Fruit fly (Drosophila melanogaster) whole organism, embryonic: ENCODE data around the gene Gbeta76C.

Experiments
- Atf-2 ChIP-seq: fragments of 200-800 bp; sonication (Bioruptor generic); optimal IDR thresholded peaks from 2 replicates; lab custom pipeline; 2016; ENCODE audit warnings: missing biosample characterization, missing genetic modification characterization
- C15 ChIP-seq: fragments of 200-800 bp; sonication (Bioruptor generic); IDR thresholded peaks from 3 replicates; pipeline ENCODE4 v1.3.6; 2022; ENCODE audit warnings: missing biosample characterization, missing genetic modification characterization
- CG10274 ChIP-seq: fragments of 200-800 bp; sonication (Bioruptor generic); optimal IDR thresholded peaks from 3 replicates; lab custom pipeline; 2017; ENCODE audit warnings: missing biosample characterization, mild to moderate bottlenecking, missing genetic modification characterization
- CG11247 ChIP-seq: fragments of 200-800 bp; sonication (Bioruptor generic); IDR thresholded peaks from 2 replicates; pipeline ENCODE4 v1.3.6; 2022; ENCODE audit warnings: missing biosample characterization, missing genetic modification characterization
- CG11504 ChIP-seq: fragments of 200-800 bp; sonication (Bioruptor generic); optimal IDR thresholded peaks from 3 replicates; lab custom pipeline; 2019; ENCODE audit warnings: missing biosample characterization, mild to moderate bottlenecking, missing genetic modification characterization, moderate library complexity
- CG12071 ChIP-seq: fragments of 200-800 bp; sonication (Bioruptor generic); optimal IDR thresholded peaks from 3 replicates; lab custom pipeline; 2018; ENCODE audit warnings: missing biosample characterization, mild to moderate bottlenecking, missing genetic modification characterization
- CG12769 ChIP-seq: fragments of 200-800 bp; sonication (Bioruptor generic); optimal IDR thresholded peaks from 2 replicates; lab custom pipeline; 2019; ENCODE audit warnings: missing biosample characterization, mild to moderate bottlenecking, missing genetic modification characterization, moderate library complexity
- CG15269 ChIP-seq: fragments of 200-800 bp; sonication (Bioruptor generic); optimal IDR thresholded peaks from 2 replicates; lab custom pipeline; 2018; ENCODE audit warnings: missing biosample characterization, mild to moderate bottlenecking, missing genetic modification characterization, moderate library complexity
- CG16779 ChIP-seq: fragments of 200-800 bp; sonication (Bioruptor generic); IDR thresholded peaks from 2 replicates; pipeline ENCODE4 v1.3.6; 2022; ENCODE audit warnings: missing biosample characterization, missing genetic modification characterization
- CG3065 ChIP-seq: fragments of 200-800 bp; sonication (Bioruptor generic); optimal IDR thresholded peaks from 2 replicates; lab custom pipeline; 2016; ENCODE audit warnings: missing biosample characterization, missing genetic modification characterization
- CG3281 ChIP-seq: fragments of 200-800 bp; sonication (Bioruptor generic); optimal IDR thresholded peaks from 3 replicates; lab custom pipeline; 2017; ENCODE audit warnings: missing biosample characterization, mild to moderate bottlenecking, missing genetic modification characterization
- CG4854 ChIP-seq: fragments of 200-800 bp; sonication (Bioruptor generic); optimal IDR thresholded peaks from 2 replicates; lab custom pipeline; 2016; ENCODE audit warnings: missing biosample characterization, missing genetic modification characterization, inconsistent platforms
- CG5180 ChIP-seq: fragments of 200-800 bp; sonication (Bioruptor generic); optimal IDR thresholded peaks from 3 replicates; lab custom pipeline; 2017; ENCODE audit warnings: missing biosample characterization, missing genetic modification characterization, mild to moderate bottlenecking, moderate library complexity, missing genetic modification reagents
- CG6683 ChIP-seq: fragments of 200-800 bp; sonication (Bioruptor generic); optimal IDR thresholded peaks from 2 replicates; lab custom pipeline; 2017; ENCODE audit warnings: missing biosample characterization, mild to moderate bottlenecking, missing genetic modification characterization, missing genetic modification reagents
- CG6791 ChIP-seq: fragments of 200-800 bp; sonication (Bioruptor generic); IDR thresholded peaks from 3 replicates; pipeline ENCODE4 v1.3.6; 2022; ENCODE audit warnings: missing biosample characterization, missing genetic modification characterization; ENCODE audit not compliant: partially characterized antibody
- CG9437 ChIP-seq: fragments of 200-800 bp; sonication (Bioruptor generic); optimal IDR thresholded peaks from 2 replicates; lab custom pipeline; 2018; ENCODE audit warnings: missing biosample characterization, mild to moderate bottlenecking, missing genetic modification characterization
- CTCF ChIP-seq: fragments of 200-800 bp; sonication (Bioruptor generic); optimal IDR thresholded peaks from 2 replicates; lab custom pipeline; 2017; ENCODE audit warnings: missing biosample characterization, mild to moderate bottlenecking, missing genetic modification characterization, moderate library complexity
- Dad ChIP-seq: fragments of 200-800 bp; sonication (Bioruptor generic); optimal IDR thresholded peaks from 3 replicates; lab custom pipeline; 2016; ENCODE audit warnings: missing biosample characterization, missing genetic modification characterization
- Doc3 ChIP-seq: fragments of 200-800 bp; sonication (Bioruptor generic); IDR thresholded peaks from 3 replicates; pipeline ENCODE4 v1.3.6; 2022; ENCODE audit warnings: missing biosample characterization, missing genetic modification characterization; ENCODE audit not compliant: partially characterized antibody
- Dp ChIP-seq: fragments of 200-800 bp; sonication (Bioruptor generic); optimal IDR thresholded peaks from 2 replicates; lab custom pipeline; 2018; ENCODE audit warnings: missing biosample characterization, mild to moderate bottlenecking, missing genetic modification characterization, moderate library complexity
- Drgx ChIP-seq: fragments of 200-800 bp; sonication (Bioruptor generic); IDR thresholded peaks from 2 replicates; pipeline ENCODE4 v1.3.6; 2022; ENCODE audit warnings: missing biosample characterization, missing genetic modification characterization
- H15 ChIP-seq: fragments of 200-800 bp; sonication (Bioruptor generic); IDR thresholded peaks from 3 replicates; pipeline ENCODE4 v1.3.6; 2022; ENCODE audit warnings: missing biosample characterization, missing genetic modification characterization
- HHEX ChIP-seq: fragments of 200-800 bp; sonication (Bioruptor generic); optimal IDR thresholded peaks from 3 replicates; lab custom pipeline; 2017; ENCODE audit warnings: missing biosample characterization, mild to moderate bottlenecking, missing genetic modification characterization, missing genetic modification reagents
- HLH3B ChIP-seq: fragments of 200-800 bp; sonication (Bioruptor generic); IDR thresholded peaks from 2 replicates; pipeline ENCODE4 v1.3.6; 2022; ENCODE audit warnings: missing biosample characterization, missing genetic modification characterization
- Hmx ChIP-seq: fragments of 200-800 bp; sonication (Bioruptor generic); optimal IDR thresholded peaks from 2 replicates; lab custom pipeline; 2016; ENCODE audit warnings: missing biosample characterization, missing genetic modification characterization
- Med ChIP-seq: fragments of 200-800 bp; sonication (Bioruptor generic); peaks from one replicate; lab custom pipeline; 2016; ENCODE audit warnings: missing biosample characterization, missing genetic modification characterization, mild to moderate bottlenecking, inconsistent platforms, moderate library complexity
- Pdp1 ChIP-seq, 2 experiments: fragments of 200-800 bp; sonication (Bioruptor generic); optimal IDR thresholded peaks; 3 replicates each; lab custom pipeline; 2016; ENCODE audit warnings: missing biosample characterization in 2 of 2, missing genetic modification characterization in 2 of 2, mild to moderate bottlenecking in 1 of 2, moderate library complexity in 1 of 2
- amos ChIP-seq: fragments of 200-800 bp; sonication (Bioruptor generic); IDR thresholded peaks from 2 replicates; pipeline ENCODE4 v1.3.6; 2022; ENCODE audit warnings: missing biosample characterization, missing genetic modification characterization; ENCODE audit not compliant: partially characterized antibody
- aop ChIP-seq: fragments of 200-800 bp; sonication (Bioruptor generic); IDR thresholded peaks from 2 replicates; pipeline ENCODE4 v1.3.6; 2022; ENCODE audit warnings: missing biosample characterization, missing genetic modification characterization
- bsh ChIP-seq, 2 experiments: fragments of 200-800 bp; sonication (Bioruptor generic); optimal IDR thresholded peaks; 2 replicates each; lab custom pipeline; 2017 to 2018; ENCODE audit warnings: mild to moderate bottlenecking in 2 of 2, missing biosample characterization in 2 of 2, missing genetic modification characterization in 2 of 2, moderate library complexity in 1 of 2
- cato ChIP-seq: fragments of 200-800 bp; sonication (Bioruptor generic); optimal IDR thresholded peaks from 2 replicates; lab custom pipeline; 2016; ENCODE audit warnings: missing biosample characterization, missing genetic modification characterization, borderline replicate concordance
- ci ChIP-seq: fragments of 200-800 bp; sonication (Bioruptor generic); IDR thresholded peaks from 3 replicates; pipeline ENCODE4 v1.3.6; 2022; ENCODE audit warnings: missing biosample characterization, missing genetic modification characterization
- crp ChIP-seq, 2 experiments: fragments of 200-800 bp; sonication (Bioruptor generic); optimal IDR thresholded peaks; 2 replicates in 1 of 2; 3 replicates in 1 of 2; lab custom pipeline; 2017; ENCODE audit warnings: missing biosample characterization in 2 of 2, missing genetic modification characterization in 2 of 2, mild to moderate bottlenecking in 1 of 2, moderate library complexity in 1 of 2
- cwo ChIP-seq: fragments of 200-800 bp; sonication (Bioruptor generic); optimal IDR thresholded peaks from 3 replicates; lab custom pipeline; 2017; ENCODE audit warnings: missing biosample characterization, missing genetic modification characterization, mild to moderate bottlenecking, moderate library complexity, missing genetic modification reagents
- emc ChIP-seq: fragments of 200-800 bp; sonication (Bioruptor generic); optimal IDR thresholded peaks from 2 replicates; lab custom pipeline; 2016; ENCODE audit warnings: missing biosample characterization, missing genetic modification characterization
- exex ChIP-seq: fragments of 200-800 bp; sonication (Bioruptor generic); optimal IDR thresholded peaks from 4 replicates; lab custom pipeline; 2018; ENCODE audit warnings: missing biosample characterization, mild to moderate bottlenecking, missing genetic modification characterization, moderate library complexity
- hb ChIP-seq: fragments of 200-800 bp; sonication (Bioruptor generic); IDR thresholded peaks from 3 replicates; pipeline ENCODE4 v1.3.6; 2022; ENCODE audit warnings: missing biosample characterization, missing genetic modification characterization; ENCODE audit not compliant: partially characterized antibody
- jumu ChIP-seq: fragments of 200-800 bp; sonication (Bioruptor generic); optimal IDR thresholded peaks from 3 replicates; lab custom pipeline; 2016; ENCODE audit warnings: missing biosample characterization, missing genetic modification characterization
- lab ChIP-seq: fragments of 200-800 bp; sonication (Bioruptor generic); optimal IDR thresholded peaks from 3 replicates; lab custom pipeline; 2017; ENCODE audit warnings: missing biosample characterization, missing genetic modification characterization, mild to moderate bottlenecking, moderate library complexity, missing genetic modification reagents
- nerfin-2 ChIP-seq: fragments of 200-800 bp; sonication (Bioruptor generic); IDR thresholded peaks from 2 replicates; pipeline ENCODE4 v1.3.6; 2022; ENCODE audit warnings: missing biosample characterization, missing genetic modification characterization; ENCODE audit not compliant: partially characterized antibody
- pan ChIP-seq, 4 experiments: fragments of >200 bp in 3 of 4; fragments of 200-800 bp in 1 of 4; sonication (Bioruptor generic) in 1 of 4; optimal IDR thresholded peaks in 3 of 4; IDR thresholded peaks in 1 of 4; 2 replicates each; pipeline versions ENCODE4 v1.3.6 to Lab custom; 2017 to 2022; ENCODE audit warnings: missing biosample characterization in 2 of 4, missing genetic modification characterization in 2 of 4, mixed read lengths in 1 of 4
- peb ChIP-seq: fragments of 200-800 bp; sonication (Bioruptor generic); IDR thresholded peaks from 2 replicates; pipeline ENCODE4 v1.3.6; 2022; ENCODE audit warnings: missing biosample characterization, missing genetic modification characterization
- pita ChIP-seq: fragments of 200-800 bp; sonication (Bioruptor generic); optimal IDR thresholded peaks from 2 replicates; lab custom pipeline; 2017; ENCODE audit warnings: missing biosample characterization, mild to moderate bottlenecking, missing genetic modification characterization
- sens ChIP-seq: fragments of 200-800 bp; sonication (Bioruptor generic); peaks from one replicate; lab custom pipeline; 2016; ENCODE audit warnings: missing biosample characterization, missing genetic modification characterization
- sima ChIP-seq: fragments of 200-800 bp; sonication (Bioruptor generic); optimal IDR thresholded peaks from 2 replicates; lab custom pipeline; 2016; ENCODE audit warnings: missing biosample characterization, missing genetic modification characterization
- ssp ChIP-seq: fragments of 200-800 bp; sonication (Bioruptor generic); IDR thresholded peaks from 2 replicates; pipeline ENCODE4 v1.3.6; 2022; ENCODE audit warnings: missing biosample characterization, missing genetic modification characterization
- toy ChIP-seq: fragments of 200-800 bp; sonication (Bioruptor generic); IDR thresholded peaks from 2 replicates; pipeline ENCODE4 v1.3.6; 2022; ENCODE audit warnings: missing biosample characterization, missing genetic modification characterization
- tx ChIP-seq: fragments of 200-800 bp; sonication (Bioruptor generic); optimal IDR thresholded peaks from 2 replicates; lab custom pipeline; 2016; ENCODE audit warnings: missing biosample characterization, missing genetic modification characterization

Gene Gbeta76C

DNA sequence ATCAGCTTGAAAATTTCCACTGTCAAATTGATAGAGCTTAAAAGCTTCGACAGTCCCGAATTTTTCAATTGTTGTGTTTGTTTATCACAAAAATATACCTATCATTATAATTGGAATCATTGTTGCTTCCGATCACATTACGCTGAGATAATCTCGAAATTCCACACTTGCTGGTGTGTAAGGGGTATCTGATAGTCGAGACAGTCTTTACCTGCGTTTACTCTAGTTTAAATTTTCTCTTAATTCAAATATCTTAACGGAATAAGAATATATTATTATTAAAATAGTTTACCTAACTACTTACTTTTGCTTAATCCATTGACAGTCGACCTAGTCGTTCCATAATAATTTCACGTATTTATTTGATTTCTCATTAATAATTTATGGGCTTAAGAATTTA, 37.3 kb upstream of the Gbeta76C start (continued):
- TF ChIP-seq crp (GFP tag; optimal IDR thresholded peaks at IDR 0.05; lab: Kevin White, UChicago) = no peak
- no peak for TF ChIP-seq CG5180 (GFP tag; lab: Kevin White, UChicago)
- TF ChIP-seq emc (GFP tag; lab: Kevin White, UChicago) = no peak
- TF ChIP-seq Dp = no peak
- no peak for TF ChIP-seq H15 (GFP tag; lab: Robert Waterston, UW)
- TF ChIP-seq HLH3B (GFP tag; lab: Robert Waterston, UW) = no peak
- peak; percentile 69; the same call in 2 of the 3 replicates for TF ChIP-seq hb
- no peak for TF ChIP-seq CG12769
- no peak for TF ChIP-seq sens (GFP tag; lab: Kevin White, UChicago)
- no peak for TF ChIP-seq Hmx
- TF ChIP-seq cwo (GFP tag; lab: Kevin White, UChicago) = no peak
- TF ChIP-seq CG10274 (GFP tag; lab: Kevin White, UChicago) = no peak
- no peak for TF ChIP-seq Dad (GFP tag; lab: Kevin White, UChicago)
- no peak for TF ChIP-seq CG3281 (GFP tag; lab: Kevin White, UChicago)
- TF ChIP-seq nerfin-2 = peak; percentile 74; the same call in 1 of the 2 replicates
- no peak for TF ChIP-seq ssp (GFP tag; lab: Robert Waterston, UW)
- TF ChIP-seq, all 482 proteins: peak for 19

DNA sequence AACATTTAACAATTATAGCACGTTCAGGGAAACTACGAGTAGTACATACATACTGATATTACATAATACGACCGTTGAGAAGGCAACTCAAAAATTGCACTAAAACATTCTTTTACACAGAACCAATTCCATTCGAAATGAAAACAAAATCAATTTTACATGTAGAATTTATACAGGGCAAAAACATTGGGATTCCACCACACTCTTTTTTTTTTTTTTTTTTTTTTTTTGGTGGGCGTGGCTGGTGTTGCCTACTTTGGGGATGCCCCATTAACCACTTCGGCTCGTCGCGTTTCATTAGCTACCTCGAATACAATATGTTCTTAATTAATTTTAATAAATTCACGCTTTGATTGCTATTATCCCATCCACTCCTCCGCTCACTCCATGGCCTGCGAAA, 36.8 kb upstream of the Gbeta76C start:
- peak; percentile 19 for TF ChIP-seq pita (GFP tag; lab: Kevin White, UChicago)
- TF ChIP-seq sens (GFP tag; lab: Kevin White, UChicago) = peak; percentile 28
- TF ChIP-seq HLH3B (GFP tag; lab: Robert Waterston, UW) = no peak
- no peak for TF ChIP-seq toy
- TF ChIP-seq C15 (GFP tag; lab: Robert Waterston, UW) = 0 out of 3 replicates have a peak, but pooled peaks have one; percentile 15
- TF ChIP-seq jumu = no peak
- no peak for TF ChIP-seq Doc3 (GFP tag; lab: Robert Waterston, UW)
- TF ChIP-seq Med (GFP tag; lab: Kevin White, UChicago) = peak; percentile 68
- TF ChIP-seq ssp (GFP tag; lab: Robert Waterston, UW) = no peak
- no peak for TF ChIP-seq Dad (GFP tag; lab: Kevin White, UChicago)
- no peak for TF ChIP-seq ci (GFP tag; lab: Robert Waterston, UW)
- TF ChIP-seq CG6683 (GFP tag; lab: Kevin White, UChicago) = no peak
- no peak for TF ChIP-seq lab (GFP tag; lab: Kevin White, UChicago)
- no peak for TF ChIP-seq aop
- peak; percentile 25; the same call in 1 of the 2 replicates for TF ChIP-seq amos (GFP tag; lab: Robert Waterston, UW)
- TF ChIP-seq CG12071 = no peak
- TF ChIP-seq HHEX = no peak
- 0 out of 3 replicates have a peak, but pooled peaks have one; percentile 17 for TF ChIP-seq H15 (GFP tag; lab: Robert Waterston, UW)
- TF ChIP-seq exex (tag; lab: Kevin White, UChicago) = no peak
- TF ChIP-seq CG11247 (GFP tag; lab: Robert Waterston, UW) = no peak
- peak; percentile 74 for TF ChIP-seq CTCF (GFP tag; lab: Kevin White, UChicago)
- TF ChIP-seq peb = no peak
- no peak for TF ChIP-seq CG16779 (GFP tag; lab: Robert Waterston, UW)
- TF ChIP-seq pan (optimal IDR thresholded peaks at IDR 0.05; lab: Kevin White, UChicago) = no peak
- TF ChIP-seq pan (GFP tag; optimal IDR thresholded peaks at IDR 0.05 in 1 of 2, IDR thresholded peaks at IDR 0.05 in 1 of 2) = peak in 1 of 2 experiments; percentile 16
- no peak for TF ChIP-seq CG11504 (tag; lab: Kevin White, UChicago)
- TF ChIP-seq Atf-2 (GFP tag; lab: Kevin White, UChicago) = no peak
- peak; percentile 17 for TF ChIP-seq CG3065 (GFP tag; lab: Kevin White, UChicago)
- TF ChIP-seq tx (GFP tag; lab: Kevin White, UChicago) = no peak
- TF ChIP-seq Pdp1 (GFP tag; optimal IDR thresholded peaks at IDR 0.05; lab: Kevin White, UChicago) = peak in 1 of 2 experiments; percentile 88
- TF ChIP-seq CG4854 (GFP tag; lab: Kevin White, UChicago) = no peak
- no peak for TF ChIP-seq cato (GFP tag; lab: Kevin White, UChicago)
- peak; percentile 24; the same call in 1 of the 2 replicates for TF ChIP-seq Drgx
- no peak for TF ChIP-seq CG9437 (GFP tag; lab: Kevin White, UChicago)
- TF ChIP-seq CG15269 (tag; lab: Kevin White, UChicago) = no peak
- TF ChIP-seq sima = no peak
- TF ChIP-seq bsh (GFP tag; optimal IDR thresholded peaks at IDR 0.05; lab: Kevin White, UChicago) = peak in 1 of 2 experiments; percentile 39
- TF ChIP-seq CG6791 (GFP tag; lab: Robert Waterston, UW) = 0 out of 3 replicates have a peak, but pooled peaks have one; percentile 28
